Worm (Caenorhabditis elegans) whole organism, L1 larva: Measurements from ENCODE around the gene F59G1.4.

ENCODE experiments used
- egl-13 ChIP-seq: sonication (generic microtip); optimal IDR thresholded peaks from 2 replicates; lab custom pipeline; 2016; ENCODE audit warnings: missing genotype, missing genetic modification reagents, missing genetic modification characterization, missing compliant biosample characterization
- hpl-2 ChIP-seq: fragments of 150-350 bp; optimal IDR thresholded peaks from 2 replicates; lab custom pipeline; 2014; ENCODE audit warnings: missing biosample characterization, missing genetic modification reagents, missing genetic modification characterization
- jun-1 ChIP-seq: fragments of 150-350 bp; optimal IDR thresholded peaks from 2 replicates; lab custom pipeline; 2014; ENCODE audit warnings: missing biosample characterization, missing genetic modification reagents, missing genetic modification characterization
- nhr-237 ChIP-seq: fragments of 150-350 bp; optimal IDR thresholded peaks from 2 replicates; lab custom pipeline; 2014; ENCODE audit warnings: missing biosample characterization, missing genetic modification characterization
- snpc-4 ChIP-seq: fragments of 150-350 bp; optimal IDR thresholded peaks from 2 replicates; lab custom pipeline; 2014; ENCODE audit warnings: missing biosample characterization, missing genetic modification characterization
- unc-86 ChIP-seq: sonication (generic microtip); optimal IDR thresholded peaks from 2 replicates; lab custom pipeline; 2016; ENCODE audit warnings: missing genetic modification characterization, missing compliant biosample characterization
- ztf-11 ChIP-seq, 2 experiments: sonication (generic microtip); optimal IDR thresholded peaks; 2 replicates each; lab custom pipeline; 2016 to 2017; ENCODE audit warnings: missing genetic modification characterization in 2 of 2, missing biosample characterization in 1 of 2, missing compliant biosample characterization in 1 of 2

DNA sequence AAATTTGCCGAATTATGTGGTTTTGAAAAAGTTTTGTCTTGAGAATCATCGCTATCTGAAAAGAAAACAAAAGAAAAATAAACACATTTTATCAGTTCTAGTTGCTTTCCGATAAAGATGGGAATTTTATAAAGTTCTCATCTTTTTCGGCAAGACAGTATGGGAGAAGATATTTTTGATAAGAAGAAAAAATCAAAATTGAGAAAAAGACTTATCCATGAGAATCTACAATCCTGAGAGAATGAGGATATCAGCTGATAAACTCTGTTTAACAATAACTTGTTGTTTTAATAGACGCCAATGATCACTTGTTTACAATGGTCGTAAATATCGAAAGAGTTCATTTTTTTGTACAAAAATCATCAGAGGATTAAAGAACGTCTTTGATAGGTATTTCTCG, 19.9 kb upstream of the F59G1.4 start, which contains the start of gene F55C12.6:
- TF ChIP-seq hpl-2 (GFP tag; lab: Kevin White, UChicago) (no peak), egl-13 (tag; lab: Kevin White, UChicago) (no peak), snpc-4 (no peak), unc-86 (tag; lab: Kevin White, UChicago) (no peak), ztf-11 (tag; optimal IDR thresholded peaks at IDR 0.05; lab: Kevin White, UChicago) (no peak), jun-1 (tag; lab: Kevin White, UChicago) (no peak), nhr-237 (no peak)
